Worm (Caenorhabditis elegans): ENCODE data around the gene F12E12.2.
"Not testable (repeated sequence)": the region's sequence is repeated elsewhere in the genome, so short reads cannot be mapped to it uniquely, and the experiment has no call there.

- TF ChIP-seq ceh-62 (tag; optimal IDR thresholded peaks at IDR 0.05); dmd-9 (GFP tag; IDR thresholded peaks at IDR 0.05); skn-1 (tag; optimal IDR thresholded peaks at IDR 0.05); nhr-42 (GFP tag; IDR thresholded peaks at IDR 0.05); nhr-237 (tag; optimal IDR thresholded peaks at IDR 0.05); F10B5.3 (tag; optimal IDR thresholded peaks at IDR 0.05); gei-8 (GFP tag; optimal IDR thresholded peaks at IDR 0.05); aha-1 (tag); egl-43 (GFP tag; IDR thresholded peaks at IDR 0.05); snpc-4 (tag; optimal IDR thresholded peaks at IDR 0.05); cey-2 (tag; optimal IDR thresholded peaks at IDR 0.05; ENCODE audit: borderline replicate concordance, insufficient read depth); pqm-1 (tag; optimal IDR thresholded peaks at IDR 0.05): not testable (repeated sequence)
Observed at ce11 chrII:3761599-3761998, 21.9 kb downstream of the F12E12.2 start, which contains the start of gene T24E12.6.

All from whole organism, L4 larva.